Fruit fly (Drosophila melanogaster): ENCODE results near the gene Cpr72Eb.

Cpr72Eb gene

DNA sequence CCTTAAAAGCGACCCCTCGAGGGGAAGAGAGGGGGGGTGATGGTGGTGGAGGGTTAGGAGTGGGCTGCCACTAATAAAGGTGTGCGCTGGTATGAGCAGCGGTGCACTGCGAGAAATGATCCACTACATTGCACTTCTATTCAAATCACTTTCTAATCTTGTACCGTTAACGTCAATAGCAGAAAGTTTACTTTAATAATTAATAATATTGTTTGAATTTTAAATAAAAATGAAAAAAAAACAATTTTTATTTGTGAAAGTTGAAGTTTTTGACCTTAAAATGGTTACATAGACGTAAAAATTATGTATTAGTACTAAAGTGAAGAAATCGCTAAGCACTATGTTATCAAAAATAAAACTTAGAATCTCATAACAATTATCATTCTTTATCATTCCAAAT, 28.2 kb downstream of the Cpr72Eb start (continued):
- TF ChIP-seq CG18476 (GFP tag; optimal IDR thresholded peaks at IDR 0.05) (no peak), phol (tag; optimal IDR thresholded peaks at IDR 0.05) (peak; percentile 61), ro (GFP tag; IDR thresholded peaks at IDR 0.05) (no peak), Side (GFP tag; optimal IDR thresholded peaks at IDR 0.05) (no peak), Hmr (GFP tag; optimal IDR thresholded peaks at IDR 0.05) (no peak), danr (GFP tag; IDR thresholded peaks at IDR 0.05) (no peak), CkIIα-i1 (GFP tag; IDR thresholded peaks at IDR 0.05) (no peak), HmgZ (tag; optimal IDR thresholded peaks at IDR 0.05) (no peak), CG6813 (GFP tag; optimal IDR thresholded peaks at IDR 0.05) (no peak), CG5180 (GFP tag; optimal IDR thresholded peaks at IDR 0.05) (no peak), CG3838 (GFP tag; optimal IDR thresholded peaks at IDR 0.05) (no peak), Med (GFP tag) (no peak), Fer3 (tag; optimal IDR thresholded peaks at IDR 0.05) (peak; percentile 0), lmd (GFP tag; IDR thresholded peaks at IDR 0.05) (0 out of 2 replicates have a peak, but pooled peaks have one; percentile 24), CG14965 (GFP tag; optimal IDR thresholded peaks at IDR 0.05; ENCODE audit: borderline replicate concordance) (no peak), tin (GFP tag; optimal IDR thresholded peaks at IDR 0.05) (no peak), nmo (GFP tag; optimal IDR thresholded peaks at IDR 0.05) (peak; percentile 32), CG15073 (GFP tag; optimal IDR thresholded peaks at IDR 0.05) (no peak), disco-r (GFP tag; optimal IDR thresholded peaks at IDR 0.05) (no peak), fd3F (GFP tag; optimal IDR thresholded peaks at IDR 0.05) (no peak), CG10959 (GFP tag; IDR thresholded peaks at IDR 0.05) (no peak), shn (GFP tag; optimal IDR thresholded peaks at IDR 0.05) (no peak), Scr (GFP tag; IDR thresholded peaks at IDR 0.05; ENCODE audit: partially characterized antibody) (no peak), Bteb2 (GFP tag; optimal IDR thresholded peaks at IDR 0.05) (no peak), CG17802 (tag; optimal IDR thresholded peaks at IDR 0.05) (no peak), CG17612 (GFP tag; IDR thresholded peaks at IDR 0.05) (peak; percentile 50; the same call in 1 of the 2 replicates), tgo (GFP tag; IDR thresholded peaks at IDR 0.05) (no peak), Spps (tag; optimal IDR thresholded peaks at IDR 0.05) (no peak), CG5953 (GFP tag; IDR thresholded peaks at IDR 0.05) (no peak), CG12155 (GFP tag; optimal IDR thresholded peaks at IDR 0.05) (no peak), grau (tag; optimal IDR thresholded peaks at IDR 0.05) (peak; percentile 41), CG2712 (tag; optimal IDR thresholded peaks at IDR 0.05) (peak; percentile 27), MBD-R2 (GFP tag; IDR thresholded peaks at IDR 0.05) (no peak), CG9797 (GFP tag; optimal IDR thresholded peaks at IDR 0.05) (no peak), Rx (GFP tag; IDR thresholded peaks at IDR 0.05) (no peak), CG8089 (GFP tag; optimal IDR thresholded peaks at IDR 0.05) (no peak), z (GFP tag; IDR thresholded peaks at IDR 0.05) (no peak), ssp (GFP tag; IDR thresholded peaks at IDR 0.05) (no peak), CG7839 (tag; optimal IDR thresholded peaks at IDR 0.05) (peak; percentile 40), CG10267 (tag; optimal IDR thresholded peaks at IDR 0.05) (peak; percentile 1), CG1529 (GFP tag; optimal IDR thresholded peaks at IDR 0.05) (no peak), Oli (tag; optimal IDR thresholded peaks at IDR 0.05) (peak; percentile 3), CG2199 (GFP tag; IDR thresholded peaks at IDR 0.05) (no peak), Nf-YB (GFP tag; optimal IDR thresholded peaks at IDR 0.05) (no peak), Sox100B (GFP tag; optimal IDR thresholded peaks at IDR 0.05) (peak; percentile 29), CG6254 (GFP tag; optimal IDR thresholded peaks at IDR 0.05) (no peak), CG7963 (GFP tag; IDR thresholded peaks at IDR 0.05; ENCODE audit: partially characterized antibody) (no peak), CG31388 (GFP tag; optimal IDR thresholded peaks at IDR 0.05) (no peak), gem (tag; optimal IDR thresholded peaks at IDR 0.05) (peak; percentile 59), NC2α (GFP tag; optimal IDR thresholded peaks at IDR 0.05) (no peak), Taf1 (GFP tag; IDR thresholded peaks at IDR 0.05) (no peak), trem (tag; optimal IDR thresholded peaks at IDR 0.05) (peak; percentile 10)
